Worm (Caenorhabditis elegans) whole organism, L4 larva: ENCODE measurements around the gene C17C3.5.

Experiments used
- F26F4.8 ChIP-seq: fragments of 200-800 bp; sonication (Bioruptor generic); conservative IDR thresholded peaks from 2 replicates; pipeline ENCODE4 v1.3.6; 2022; ENCODE audit warnings: missing genetic modification characterization, missing compliant biosample characterization
- F37D6.2 ChIP-seq: sonication (generic microtip); optimal IDR thresholded peaks from 2 replicates; lab custom pipeline; 2016; ENCODE audit warnings: mild to moderate bottlenecking, missing genetic modification characterization, missing compliant biosample characterization
- F44E2.7 ChIP-seq: fragments of 200-800 bp; sonication (Bioruptor generic); IDR thresholded peaks from 2 replicates; pipeline ENCODE4 v2.1.2; 2022; ENCODE audit warnings: missing genetic modification characterization, missing compliant biosample characterization
- Y5F2A.4 ChIP-seq: fragments of 200-800 bp; sonication (Bioruptor generic); optimal IDR thresholded peaks from 2 replicates; lab custom pipeline; 2018; ENCODE audit warnings: mild to moderate bottlenecking, missing genetic modification characterization, missing compliant biosample characterization
- ZK337.2 ChIP-seq: fragments of 200-800 bp; sonication (Bioruptor generic); IDR thresholded peaks from 2 replicates; pipeline ENCODE4 v1.3.6; 2022; ENCODE audit warnings: missing genetic modification reagents, missing genetic modification characterization, missing compliant biosample characterization
- aha-1 ChIP-seq: fragments of 150-350 bp; peaks from one replicate; lab custom pipeline; 2014; ENCODE audit warnings: missing biosample characterization, missing genetic modification characterization
- aly-2 ChIP-seq: sonication (generic microtip); optimal IDR thresholded peaks from 2 replicates; lab custom pipeline; 2018; ENCODE audit warnings: missing biosample characterization, missing genetic modification characterization
- ama-1 ChIP-seq: fragments of 150-350 bp; optimal IDR thresholded peaks from 2 replicates; lab custom pipeline; 2014; ENCODE audit warnings: inconsistent platforms, mixed read lengths
- arid-1 ChIP-seq: fragments of 200-800 bp; sonication (Bioruptor generic); conservative IDR thresholded peaks from 2 replicates; pipeline ENCODE4 v1.3.6; 2022; ENCODE audit warnings: missing genetic modification reagents, missing genetic modification characterization, missing compliant biosample characterization
- attf-4 ChIP-seq: sonication (generic microtip); optimal IDR thresholded peaks from 3 replicates; lab custom pipeline; 2017; ENCODE audit warnings: missing biosample characterization, missing genetic modification characterization
- ceh-28 ChIP-seq: fragments of 150-350 bp; optimal IDR thresholded peaks from 2 replicates; lab custom pipeline; 2014; ENCODE audit warnings: missing biosample characterization, missing genetic modification reagents, missing genetic modification characterization
- ceh-62 ChIP-seq: sonication (generic microtip); optimal IDR thresholded peaks from 2 replicates; lab custom pipeline; 2017; ENCODE audit warnings: missing biosample characterization, missing genetic modification characterization
- ceh-82 ChIP-seq: sonication (generic microtip); optimal IDR thresholded peaks from 2 replicates; lab custom pipeline; 2017; ENCODE audit warnings: missing biosample characterization, missing genetic modification characterization
- ces-1 ChIP-seq: fragments of 150-350 bp; sonication (generic microtip); optimal IDR thresholded peaks from 4 replicates; lab custom pipeline; 2014; ENCODE audit warnings: missing biosample characterization, missing genetic modification reagents, missing genetic modification characterization
- cey-2 ChIP-seq: sonication (generic microtip); optimal IDR thresholded peaks from 3 replicates; lab custom pipeline; 2017; ENCODE audit warnings: missing genetic modification characterization, mild to moderate bottlenecking, missing compliant biosample characterization, antibody characterized with exemption, borderline replicate concordance; ENCODE audit not compliant: insufficient read depth
- dmd-6 ChIP-seq: fragments of 200-800 bp; sonication (Bioruptor generic); IDR thresholded peaks from 2 replicates; pipeline ENCODE4 v1.3.6; 2022; ENCODE audit warnings: missing genetic modification reagents, missing genetic modification characterization, missing compliant biosample characterization
- dmd-9 ChIP-seq: fragments of 200-800 bp; sonication (Bioruptor generic); IDR thresholded peaks from 2 replicates; pipeline ENCODE4 v1.3.6; 2022; ENCODE audit warnings: missing genetic modification reagents, missing genetic modification characterization, missing compliant biosample characterization
- duxl-1 ChIP-seq: sonication (generic microtip); optimal IDR thresholded peaks from 2 replicates; lab custom pipeline; 2016; ENCODE audit warnings: mild to moderate bottlenecking, missing genetic modification characterization, moderate library complexity, missing compliant biosample characterization; ENCODE audit not compliant: poor library complexity
- fkh-10 ChIP-seq: fragments of 150-350 bp; optimal IDR thresholded peaks from 2 replicates; lab custom pipeline; 2014; ENCODE audit warnings: missing biosample characterization, missing genetic modification reagents, missing genetic modification characterization
- fos-1 ChIP-seq: fragments of 150-350 bp; optimal IDR thresholded peaks from 2 replicates; lab custom pipeline; 2014; ENCODE audit warnings: missing biosample characterization, missing genetic modification characterization
- hif-1 ChIP-seq, 2 experiments: sonication (generic microtip); optimal IDR thresholded peaks; 2 replicates each; lab custom pipeline; 2016 to 2017; ENCODE audit warnings: missing compliant biosample characterization in 2 of 2, missing genetic modification characterization in 2 of 2, missing genetic modification reagents in 2 of 2, missing genotype in 2 of 2, mild to moderate bottlenecking in 1 of 2
- hlh-30 ChIP-seq: sonication (generic microtip); optimal IDR thresholded peaks from 2 replicates; lab custom pipeline; 2017; ENCODE audit warnings: antibody characterized with exemption, mild to moderate bottlenecking, missing genetic modification characterization, missing compliant biosample characterization; ENCODE audit not compliant: insufficient read depth
- hmg-1.1 ChIP-seq: fragments of 200-800 bp; sonication (Bioruptor generic); IDR thresholded peaks from 2 replicates; pipeline ENCODE4 v1.3.6; 2022; ENCODE audit warnings: missing genetic modification reagents, missing genetic modification characterization, missing compliant biosample characterization
- jun-1 ChIP-seq: fragments of 150-350 bp; optimal IDR thresholded peaks from 2 replicates; lab custom pipeline; 2014; ENCODE audit warnings: missing biosample characterization, missing genetic modification reagents, missing genetic modification characterization
- lin-15B ChIP-seq: fragments of 150-350 bp; sonication (generic microtip); optimal IDR thresholded peaks from 3 replicates; lab custom pipeline; 2014; ENCODE audit warnings: missing biosample characterization, missing genetic modification characterization
- lin-38 ChIP-seq: fragments of 200-800 bp; sonication (Bioruptor generic); IDR thresholded peaks from 2 replicates; pipeline ENCODE4 v1.3.6; 2022; ENCODE audit warnings: missing genetic modification reagents, missing genetic modification characterization, missing compliant biosample characterization
- lin-39 ChIP-seq: fragments of 150-350 bp; optimal IDR thresholded peaks from 2 replicates; lab custom pipeline; 2014; ENCODE audit warnings: missing biosample characterization, missing genetic modification reagents, missing genetic modification characterization
- lir-3 ChIP-seq: sonication (generic microtip); optimal IDR thresholded peaks from 2 replicates; lab custom pipeline; 2016; ENCODE audit warnings: mild to moderate bottlenecking, missing genetic modification characterization, missing compliant biosample characterization
- lsy-2 ChIP-seq, 2 experiments: fragments of 150-350 bp in 1 of 2; sonication (generic microtip) in 1 of 2; optimal IDR thresholded peaks; 2 replicates each; lab custom pipeline; 2014 to 2017; ENCODE audit warnings: missing biosample characterization in 2 of 2, missing genetic modification characterization in 2 of 2
- madf-9 ChIP-seq: fragments of 200-800 bp; sonication (Bioruptor generic); conservative IDR thresholded peaks from 2 replicates; pipeline ENCODE4 v1.3.6; 2022; ENCODE audit warnings: missing genetic modification reagents, missing genetic modification characterization, missing compliant biosample characterization
- mep-1 ChIP-seq: fragments of 150-350 bp; sonication (generic microtip); optimal IDR thresholded peaks from 3 replicates; lab custom pipeline; 2014; ENCODE audit warnings: missing biosample characterization, missing genetic modification characterization
- mxl-2 ChIP-seq: fragments of 200-800 bp; sonication (Bioruptor generic); conservative IDR thresholded peaks from 2 replicates; pipeline ENCODE4 v1.3.6; 2022; ENCODE audit warnings: missing genetic modification reagents, missing genetic modification characterization, missing compliant biosample characterization
- nhr-111 ChIP-seq: fragments of 200-800 bp; sonication (Bioruptor generic); optimal IDR thresholded peaks from 2 replicates; lab custom pipeline; 2018; ENCODE audit warnings: mild to moderate bottlenecking, missing genetic modification characterization, missing compliant biosample characterization
- nhr-25 ChIP-seq: sonication (generic microtip); optimal IDR thresholded peaks from 2 replicates; lab custom pipeline; 2017; ENCODE audit warnings: missing genetic modification characterization, mild to moderate bottlenecking, missing compliant biosample characterization, antibody characterized with exemption, moderate library complexity, borderline replicate concordance; ENCODE audit not compliant: insufficient read depth
- nhr-48 ChIP-seq: sonication (generic microtip); optimal IDR thresholded peaks from 2 replicates; lab custom pipeline; 2016; ENCODE audit warnings: mild to moderate bottlenecking, missing genetic modification characterization, missing compliant biosample characterization
- nhr-6 ChIP-seq: fragments of 150-350 bp; optimal IDR thresholded peaks from 2 replicates; lab custom pipeline; 2014; ENCODE audit warnings: missing biosample characterization, missing genetic modification characterization
- nhr-76 ChIP-seq: fragments of 150-350 bp; optimal IDR thresholded peaks from 2 replicates; lab custom pipeline; 2014; ENCODE audit warnings: missing biosample characterization, missing genetic modification characterization
- pha-4 ChIP-seq, 2 experiments: fragments of 150-350 bp in 1 of 2; fragments of 200-800 bp in 1 of 2; sonication (Bioruptor generic) in 1 of 2; IDR thresholded peaks in 1 of 2; optimal IDR thresholded peaks in 1 of 2; 2 replicates each; pipeline versions ENCODE4 v1.3.6 to Lab custom; 2014 to 2022; ENCODE audit warnings: missing genetic modification characterization in 2 of 2, missing genetic modification reagents in 2 of 2, missing biosample characterization in 1 of 2, missing compliant biosample characterization in 1 of 2
- php-3 ChIP-seq: fragments of 200-800 bp; sonication (Bioruptor generic); IDR thresholded peaks from 2 replicates; pipeline ENCODE4 v1.3.6; 2022; ENCODE audit warnings: missing genetic modification reagents, missing genetic modification characterization, missing compliant biosample characterization
- pqm-1 ChIP-seq: sonication (generic microtip); optimal IDR thresholded peaks from 2 replicates; lab custom pipeline; 2017; ENCODE audit warnings: missing biosample characterization, missing genetic modification characterization
- rbr-2 ChIP-seq: sonication (generic microtip); optimal IDR thresholded peaks from 2 replicates; lab custom pipeline; 2016; ENCODE audit warnings: missing genotype, missing genetic modification characterization, missing compliant biosample characterization
- sdz-12 ChIP-seq: fragments of 200-800 bp; sonication (Bioruptor generic); optimal IDR thresholded peaks from 2 replicates; lab custom pipeline; 2018; ENCODE audit warnings: mild to moderate bottlenecking, missing genetic modification characterization, missing compliant biosample characterization
- tag-97 ChIP-seq: fragments of 200-800 bp; sonication (Bioruptor generic); IDR thresholded peaks from 2 replicates; pipeline ENCODE4 v1.3.6; 2022; ENCODE audit warnings: missing genetic modification characterization, missing compliant biosample characterization
- unc-130 ChIP-seq: sonication (generic microtip); optimal IDR thresholded peaks from 2 replicates; lab custom pipeline; 2016; ENCODE audit warnings: missing genetic modification reagents, missing genetic modification characterization, missing compliant biosample characterization
- unc-39 ChIP-seq: sonication (generic microtip); optimal IDR thresholded peaks from 2 replicates; lab custom pipeline; 2017; ENCODE audit warnings: missing biosample characterization, missing genetic modification characterization
- vab-7 ChIP-seq: fragments of 200-800 bp; sonication (Bioruptor generic); IDR thresholded peaks from 2 replicates; pipeline ENCODE4 v1.3.6; 2022; ENCODE audit warnings: missing genetic modification reagents, missing genetic modification characterization, missing compliant biosample characterization
- zag-1 ChIP-seq: fragments of 150-350 bp; optimal IDR thresholded peaks from 2 replicates; lab custom pipeline; 2014; ENCODE audit warnings: missing biosample characterization, missing genetic modification characterization
- zfp-3 ChIP-seq: fragments of 200-800 bp; sonication (Bioruptor generic); conservative IDR thresholded peaks from 2 replicates; pipeline ENCODE4 v1.3.6; 2022; ENCODE audit warnings: missing genetic modification reagents, missing genetic modification characterization, missing compliant biosample characterization
- zip-11 ChIP-seq: fragments of 200-800 bp; sonication (Bioruptor generic); IDR thresholded peaks from 2 replicates; pipeline ENCODE4 v1.3.6; 2022; ENCODE audit warnings: missing genetic modification characterization, missing compliant biosample characterization
- zip-2 ChIP-seq: fragments of 150-350 bp; optimal IDR thresholded peaks from 2 replicates; lab custom pipeline; 2014; ENCODE audit warnings: missing biosample characterization, missing genetic modification characterization
- ztf-11 ChIP-seq: fragments of 150-350 bp; optimal IDR thresholded peaks from 2 replicates; lab custom pipeline; 2014; ENCODE audit warnings: missing biosample characterization, missing genetic modification characterization
- ztf-7 ChIP-seq: fragments of 150-350 bp; optimal IDR thresholded peaks from 2 replicates; lab custom pipeline; 2014; ENCODE audit warnings: missing biosample characterization, missing genetic modification characterization

Gene C17C3.5

ce11 chrII:5585788-5586187 lies 34.2 kb downstream of the C17C3.5 start, which contains the start of gene lys-8:
lys-8 (plus strand) TSS chrII:5586178.
- TF ChIP-seq lsy-2 (tag; optimal IDR thresholded peaks at IDR 0.05; lab: Kevin White, UChicago) (no peak), ZK337.2 (GFP tag; lab: Robert Waterston, UW) (no peak), ceh-62 (no peak), unc-130 (no peak), jun-1 (no peak), pqm-1 (peak; percentile 99), nhr-25 (tag; lab: Kevin White, UChicago) (no peak), mxl-2 (no peak), dmd-9 (GFP tag; lab: Robert Waterston, UW) (no peak), unc-39 (tag; lab: Kevin White, UChicago) (no peak), attf-4 (no peak), lin-15B (tag; lab: Kevin White, UChicago) (no peak), zip-11 (GFP tag; lab: Robert Waterston, UW) (no peak), nhr-76 (no peak), tag-97 (GFP tag; lab: Robert Waterston, UW) (no peak), ceh-28 (tag; lab: Kevin White, UChicago) (no peak), vab-7 (GFP tag; lab: Robert Waterston, UW) (no peak), F37D6.2 (tag; lab: Kevin White, UChicago) (no peak), aha-1 (no peak), dmd-6 (GFP tag; lab: Robert Waterston, UW) (peak; percentile 93), sdz-12 (no peak), F44E2.7 (GFP tag; lab: Robert Waterston, UW) (no peak), zag-1 (tag; lab: Kevin White, UChicago) (no peak), duxl-1 (tag; lab: Kevin White, UChicago) (no peak), fkh-10 (no peak), F26F4.8 (GFP tag; lab: Robert Waterston, UW) (no peak), lin-38 (no peak), ztf-7 (no peak), Y5F2A.4 (GFP tag; lab: Kevin White, UChicago) (no peak), ztf-11 (no peak), php-3 (peak; percentile 99), ceh-82 (tag; lab: Kevin White, UChicago) (no peak), rbr-2 (no peak), nhr-48 (peak; percentile 33), ces-1 (GFP tag; lab: Kevin White, UChicago) (no peak), ama-1 (lab: Kevin White, UChicago) (no peak), arid-1 (GFP tag; lab: Robert Waterston, UW) (no peak), hlh-30 (tag; lab: Kevin White, UChicago) (no peak), pha-4 (GFP tag; IDR thresholded peaks at IDR 0.05; lab: Robert Waterston, UW) (no peak), pha-4 (tag; optimal IDR thresholded peaks at IDR 0.05; lab: Kevin White, UChicago) (no peak), lin-39 (tag; lab: Kevin White, UChicago) (no peak), lir-3 (tag; lab: Kevin White, UChicago) (no peak), nhr-111 (GFP tag; lab: Kevin White, UChicago) (no peak), madf-9 (no peak), zip-2 (no peak), fos-1 (tag; lab: Kevin White, UChicago) (no peak), cey-2 (no peak), mep-1 (no peak), nhr-6 (tag; lab: Kevin White, UChicago) (no peak), hmg-1.1 (GFP tag; lab: Robert Waterston, UW) (no peak), zfp-3 (GFP tag; lab: Robert Waterston, UW) (no peak), hif-1 (tag; optimal IDR thresholded peaks at IDR 0.05; lab: Kevin White, UChicago) (no peak), aly-2 (no peak)
